Worm (Caenorhabditis elegans): Measurements from ENCODE around the gene gegf-1.

ce11 chrIV:194442-194841 lies 36.7 kb upstream of the gegf-1 start, which contains the start of gene csn-3:
- TF ChIP-seq W03F9.2 (tag; optimal IDR thresholded peaks at IDR 0.05) (no peak), him-1 (tag; optimal IDR thresholded peaks at IDR 0.05) (no peak), dao-5 (tag; optimal IDR thresholded peaks at IDR 0.05) (no peak)
